Worm (Caenorhabditis elegans) whole organism, L4 larva: Measurements from ENCODE around the gene glb-5.

Experiments used
- F49E8.2 ChIP-seq: sonication (generic microtip); optimal IDR thresholded peaks from 2 replicates; lab custom pipeline; 2016; ENCODE audit warnings: missing compliant biosample characterization, mild to moderate bottlenecking, missing genetic modification characterization, borderline replicate concordance
- aly-2 ChIP-seq: sonication (generic microtip); optimal IDR thresholded peaks from 2 replicates; lab custom pipeline; 2018; ENCODE audit warnings: missing biosample characterization, missing genetic modification characterization
- ceh-20 ChIP-seq: fragments of 200-800 bp; sonication (Bioruptor generic); IDR thresholded peaks from 2 replicates; pipeline ENCODE4 v1.3.6; 2022; ENCODE audit warnings: missing genetic modification reagents, missing genetic modification characterization, missing compliant biosample characterization
- cey-2 ChIP-seq: sonication (generic microtip); optimal IDR thresholded peaks from 3 replicates; lab custom pipeline; 2017; ENCODE audit warnings: missing genetic modification characterization, mild to moderate bottlenecking, missing compliant biosample characterization, antibody characterized with exemption, borderline replicate concordance; ENCODE audit not compliant: insufficient read depth
- daf-16 ChIP-seq, 3 experiments: sonication (generic microtip); optimal IDR thresholded peaks; 2 replicates each; lab custom pipeline; 2016 to 2017; ENCODE audit warnings: missing genetic modification characterization in 3 of 3, missing genetic modification reagents in 3 of 3, mild to moderate bottlenecking in 2 of 3, missing compliant biosample characterization in 2 of 3, missing biosample characterization in 1 of 3, moderate library complexity in 1 of 3
- daf-8 ChIP-seq: fragments of 200-800 bp; sonication (Bioruptor generic); IDR thresholded peaks from 2 replicates; pipeline ENCODE4 v1.3.6; 2022; ENCODE audit warnings: missing genetic modification characterization, missing compliant biosample characterization
- jun-1 ChIP-seq: fragments of 150-350 bp; optimal IDR thresholded peaks from 2 replicates; lab custom pipeline; 2014; ENCODE audit warnings: missing biosample characterization, missing genetic modification reagents, missing genetic modification characterization
- lsy-2 ChIP-seq, 2 experiments: fragments of 150-350 bp in 1 of 2; sonication (generic microtip) in 1 of 2; optimal IDR thresholded peaks; 2 replicates each; lab custom pipeline; 2014 to 2017; ENCODE audit warnings: missing biosample characterization in 2 of 2, missing genetic modification characterization in 2 of 2
- nhr-111 ChIP-seq: fragments of 200-800 bp; sonication (Bioruptor generic); optimal IDR thresholded peaks from 2 replicates; lab custom pipeline; 2018; ENCODE audit warnings: mild to moderate bottlenecking, missing genetic modification characterization, missing compliant biosample characterization
- nhr-25 ChIP-seq: sonication (generic microtip); optimal IDR thresholded peaks from 2 replicates; lab custom pipeline; 2017; ENCODE audit warnings: missing genetic modification characterization, mild to moderate bottlenecking, missing compliant biosample characterization, antibody characterized with exemption, moderate library complexity, borderline replicate concordance; ENCODE audit not compliant: insufficient read depth
- nhr-41 ChIP-seq: fragments of 200-800 bp; sonication (Bioruptor generic); IDR thresholded peaks from 2 replicates; pipeline ENCODE4 v1.3.6; 2022; ENCODE audit warnings: missing genetic modification reagents, missing genetic modification characterization, missing compliant biosample characterization
- nhr-42 ChIP-seq: fragments of 200-800 bp; sonication (Bioruptor generic); IDR thresholded peaks from 2 replicates; pipeline ENCODE4 v1.3.6; 2022; ENCODE audit warnings: missing genetic modification characterization, missing compliant biosample characterization
- set-16 ChIP-seq: fragments of 200-800 bp; sonication (Bioruptor generic); IDR thresholded peaks from 2 replicates; pipeline ENCODE4 v1.3.6; 2022; ENCODE audit warnings: missing genetic modification reagents, missing genetic modification characterization, missing compliant biosample characterization
- zfp-2 ChIP-seq: sonication (generic microtip); optimal IDR thresholded peaks from 2 replicates; lab custom pipeline; 2016; ENCODE audit warnings: mild to moderate bottlenecking, missing genetic modification characterization, missing compliant biosample characterization

The glb-5 gene

ce11 chrV:5613109-5613508, 54.4 kb downstream of the glb-5 start, which contains the start of gene lrpc-1:
Gene lrpc-1, minus strand, starts transcription at chrV:5613209.
- TF ChIP-seq daf-16 (GFP tag; optimal IDR thresholded peaks at IDR 0.05; lab: Kevin White, UChicago) (no peak), daf-16 (tag; optimal IDR thresholded peaks at IDR 0.05; lab: Kevin White, UChicago) (no peak), nhr-41 (no peak), set-16 (GFP tag; lab: Robert Waterston, UW) (no peak; the same call in 1 of the 2 replicates), jun-1 (tag; lab: Kevin White, UChicago) (no peak), nhr-25 (no peak), lsy-2 (tag; optimal IDR thresholded peaks at IDR 0.05; lab: Kevin White, UChicago) (no peak), zfp-2 (tag; lab: Kevin White, UChicago) (no peak), nhr-111 (GFP tag; lab: Kevin White, UChicago) (no peak), cey-2 (tag; lab: Kevin White, UChicago) (no peak), daf-8 (GFP tag; lab: Robert Waterston, UW) (no peak), ceh-20 (GFP tag; lab: Robert Waterston, UW) (no peak), aly-2 (no peak), F49E8.2 (tag; lab: Kevin White, UChicago) (no peak), nhr-42 (GFP tag; lab: Robert Waterston, UW) (no peak)
